Worm (Caenorhabditis elegans): ENCODE data around the gene vha-2.

vha-2 gene

ce11 chrIII:9807560-9808046 lies 25.6 kb downstream of the vha-2 start:
- TF ChIP-seq dao-5 (tag; optimal IDR thresholded peaks at IDR 0.05) (no peak), him-1 (tag; optimal IDR thresholded peaks at IDR 0.05) (no peak), W03F9.2 (tag; optimal IDR thresholded peaks at IDR 0.05) (no peak)

ce11 chrIII:9808179-9808578 lies 26.2 kb downstream of the vha-2 start, which contains the start of gene gtap-2:
Gene gtap-2 (plus strand): TSS chrIII:9808544.
- peak; percentile 56 for TF ChIP-seq W03F9.2 (tag; optimal IDR thresholded peaks at IDR 0.05)
- TF ChIP-seq him-1 (tag; optimal IDR thresholded peaks at IDR 0.05), result no peak
- no peak for TF ChIP-seq dao-5 (tag; optimal IDR thresholded peaks at IDR 0.05)

- no peak for TF ChIP-seq W03F9.2 (tag; optimal IDR thresholded peaks at IDR 0.05)
- TF ChIP-seq dao-5 (tag; optimal IDR thresholded peaks at IDR 0.05), result no peak
- TF ChIP-seq him-1 (tag; optimal IDR thresholded peaks at IDR 0.05), result no peak
These were observed 31.2 kb downstream of the vha-2 start, which contains the start of gene ZK632.14 for ce11 chrIII:9813146-9813545. Gene ZK632.14 (plus strand): TSS chrIII:9813446.

- TF ChIP-seq W03F9.2 (tag; optimal IDR thresholded peaks at IDR 0.05), result no peak
These were observed 35.2 kb downstream of the vha-2 start, which contains the start of gene cnx-1 for ce11 chrIII:9817087-9817612. Gene cnx-1 (minus strand): TSS chrIII:9817137.

ce11 chrIII:9817894-9818293 lies 35.9 kb downstream of the vha-2 start:
- peak; percentile 61 for TF ChIP-seq W03F9.2 (tag; optimal IDR thresholded peaks at IDR 0.05)
- no peak for TF ChIP-seq dao-5 (tag; optimal IDR thresholded peaks at IDR 0.05)

- TF ChIP-seq him-1 (tag; optimal IDR thresholded peaks at IDR 0.05) (no peak), W03F9.2 (tag; optimal IDR thresholded peaks at IDR 0.05) (no peak), dao-5 (tag; optimal IDR thresholded peaks at IDR 0.05) (no peak)
These were observed 36.8 kb downstream of the vha-2 start, which contains the start of gene panl-3 for ce11 chrIII:9818763-9819162. Gene panl-3 (plus strand): TSS chrIII:9819056.

- TF ChIP-seq dao-5 (tag; optimal IDR thresholded peaks at IDR 0.05) (no peak), him-1 (tag; optimal IDR thresholded peaks at IDR 0.05) (no peak), W03F9.2 (tag; optimal IDR thresholded peaks at IDR 0.05) (no peak)
These were observed 41.0 kb downstream of the vha-2 start, which contains the start of gene arl-5 for ce11 chrIII:9822942-9823341. Gene arl-5 (plus strand): TSS chrIII:9823242.

- no peak for TF ChIP-seq W03F9.2 (tag; optimal IDR thresholded peaks at IDR 0.05)
- no peak for TF ChIP-seq him-1 (tag; optimal IDR thresholded peaks at IDR 0.05)
- TF ChIP-seq dao-5 (tag; optimal IDR thresholded peaks at IDR 0.05), result no peak
These were observed 41.8 kb downstream of the vha-2 start for ce11 chrIII:9823748-9824147.

ce11 chrIII:9824330-9824934 lies 42.5 kb downstream of the vha-2 start, which contains the start of gene lin-52:
Gene lin-52 (minus strand): TSS chrIII:9824750.
- no peak for TF ChIP-seq dao-5 (tag; optimal IDR thresholded peaks at IDR 0.05)
- TF ChIP-seq W03F9.2 (tag; optimal IDR thresholded peaks at IDR 0.05), result no peak
- no peak for TF ChIP-seq him-1 (tag; optimal IDR thresholded peaks at IDR 0.05)

ce11 chrIII:9825073-9825828 lies 43.3 kb downstream of the vha-2 start, which contains the start of gene ZK632.9:
Gene ZK632.9 (minus strand): TSS chrIII:9825432.
- TF ChIP-seq dao-5 (tag; optimal IDR thresholded peaks at IDR 0.05), result no peak
- no peak for TF ChIP-seq W03F9.2 (tag; optimal IDR thresholded peaks at IDR 0.05)
- TF ChIP-seq him-1 (tag; optimal IDR thresholded peaks at IDR 0.05), result no peak

- no peak for TF ChIP-seq dao-5 (tag; optimal IDR thresholded peaks at IDR 0.05)
- no peak for TF ChIP-seq him-1 (tag; optimal IDR thresholded peaks at IDR 0.05)
- no peak for TF ChIP-seq W03F9.2 (tag; optimal IDR thresholded peaks at IDR 0.05)
These were observed 44.0 kb downstream of the vha-2 start for ce11 chrIII:9826005-9826404.

ce11 chrIII:9827163-9827951 lies 45.4 kb downstream of the vha-2 start, which contains the start of the genes ZK632.10 and ZK632.11:
Gene ZK632.10 (minus strand): TSS chrIII:9827722.
Gene ZK632.11 (plus strand): TSS chrIII:9827915.
- TF ChIP-seq him-1 (tag; optimal IDR thresholded peaks at IDR 0.05) (no peak), W03F9.2 (tag; optimal IDR thresholded peaks at IDR 0.05) (peak; percentile 85), dao-5 (tag; optimal IDR thresholded peaks at IDR 0.05) (no peak)

- no peak for TF ChIP-seq W03F9.2 (tag; optimal IDR thresholded peaks at IDR 0.05)
- TF ChIP-seq him-1 (tag; optimal IDR thresholded peaks at IDR 0.05), result no peak
- TF ChIP-seq dao-5 (tag; optimal IDR thresholded peaks at IDR 0.05), result no peak
These were observed 48.5 kb downstream of the vha-2 start, which contains the start of gene ZK632.12 for ce11 chrIII:9830502-9830901. Gene ZK632.12 (plus strand): TSS chrIII:9830802.
